Worm (Caenorhabditis elegans) whole organism, L1 larva: ENCODE measurements around the gene C52E2.5.
A peak's percentile ranks its signal among the peaks of the same experiment; 100 is the strongest.

Source experiments
- C34B4.2 ChIP-seq: sonication (generic microtip); optimal IDR thresholded peaks from 2 replicates; lab custom pipeline; 2017; ENCODE audit warnings: mild to moderate bottlenecking, missing genetic modification characterization, missing compliant biosample characterization
- F16B12.6 ChIP-seq: fragments of 150-350 bp; optimal IDR thresholded peaks from 2 replicates; lab custom pipeline; 2014; ENCODE audit warnings: missing biosample characterization, missing genetic modification characterization
- aha-1 ChIP-seq: fragments of 150-350 bp; optimal IDR thresholded peaks from 2 replicates; lab custom pipeline; 2014; ENCODE audit warnings: missing biosample characterization, missing genetic modification characterization
- aly-2 ChIP-seq: fragments of 150-350 bp; optimal IDR thresholded peaks from 2 replicates; lab custom pipeline; 2014; ENCODE audit warnings: missing biosample characterization, missing genetic modification characterization
- ama-1 ChIP-seq: fragments of 150-350 bp; optimal IDR thresholded peaks from 2 replicates; lab custom pipeline; 2014
- ceh-63 ChIP-seq: fragments of 200-800 bp; sonication (Bioruptor generic); optimal IDR thresholded peaks from 2 replicates; lab custom pipeline; 2018; ENCODE audit warnings: mild to moderate bottlenecking, missing genetic modification characterization, missing compliant biosample characterization
- ceh-82 ChIP-seq, 3 experiments: fragments of 150-350 bp in 1 of 3; sonication (generic microtip) in 2 of 3; optimal IDR thresholded peaks; 2 replicates each; lab custom pipeline; 2014 to 2017; ENCODE audit warnings: missing biosample characterization in 3 of 3, missing genetic modification characterization in 3 of 3
- ceh-88 ChIP-seq: fragments of 200-800 bp; sonication (Bioruptor generic); IDR thresholded peaks from 2 replicates; pipeline ENCODE4 v1.3.6; 2022; ENCODE audit warnings: missing genetic modification characterization, missing compliant biosample characterization
- ceh-90 ChIP-seq: sonication (generic microtip); optimal IDR thresholded peaks from 2 replicates; lab custom pipeline; 2016; ENCODE audit warnings: missing genetic modification characterization, missing compliant biosample characterization
- ces-1 ChIP-seq: fragments of 150-350 bp; optimal IDR thresholded peaks from 2 replicates; lab custom pipeline; 2014; ENCODE audit warnings: missing biosample characterization, missing genetic modification reagents, missing genetic modification characterization
- efl-1 ChIP-seq, 4 experiments: fragments of 150-350 bp; optimal IDR thresholded peaks in 3 of 4; peaks in 1 of 4; 1 replicate in 1 of 4; 2 replicates in 3 of 4; lab custom pipeline; 2014; ENCODE audit warnings: missing biosample characterization in 2 of 4, missing genetic modification characterization in 2 of 4, missing genetic modification reagents in 2 of 4
- egl-13 ChIP-seq: sonication (generic microtip); optimal IDR thresholded peaks from 2 replicates; lab custom pipeline; 2016; ENCODE audit warnings: missing genotype, missing genetic modification reagents, missing genetic modification characterization, missing compliant biosample characterization
- elt-2 ChIP-seq: sonication (generic microtip); optimal IDR thresholded peaks from 2 replicates; lab custom pipeline; 2016; ENCODE audit warnings: missing genetic modification characterization, mild to moderate bottlenecking, inconsistent platforms, missing compliant biosample characterization, missing genetic modification reagents
- elt-3 ChIP-seq, 6 experiments: fragments of 150-350 bp in 1 of 6; sonication (generic microtip); optimal IDR thresholded peaks; 2 replicates each; lab custom pipeline; 2017 to 2018; ENCODE audit warnings: missing biosample characterization in 6 of 6, missing genetic modification characterization in 6 of 6, inconsistent platforms in 1 of 6
- fkh-10 ChIP-seq: sonication (generic microtip); optimal IDR thresholded peaks from 2 replicates; lab custom pipeline; 2017; ENCODE audit warnings: missing biosample characterization, missing genetic modification reagents, missing genetic modification characterization
- fkh-4 ChIP-seq: sonication (generic microtip); optimal IDR thresholded peaks from 2 replicates; lab custom pipeline; 2016; ENCODE audit warnings: missing compliant biosample characterization, missing genetic modification characterization, borderline replicate concordance
- fkh-8 ChIP-seq: sonication (generic microtip); optimal IDR thresholded peaks from 2 replicates; lab custom pipeline; 2016; ENCODE audit warnings: mild to moderate bottlenecking, missing genetic modification characterization, missing compliant biosample characterization
- grh-1 ChIP-seq: fragments of 200-800 bp; sonication (Bioruptor generic); IDR thresholded peaks from 2 replicates; pipeline ENCODE4 v1.3.6; 2022; ENCODE audit warnings: missing genetic modification reagents, missing genetic modification characterization, missing compliant biosample characterization
- hlh-17 ChIP-seq: fragments of 200-800 bp; sonication (Bioruptor generic); optimal IDR thresholded peaks from 2 replicates; lab custom pipeline; 2018; ENCODE audit warnings: missing genetic modification characterization, mild to moderate bottlenecking, missing compliant biosample characterization, moderate library complexity, borderline replicate concordance
- hpl-2 ChIP-seq: fragments of 150-350 bp; optimal IDR thresholded peaks from 2 replicates; lab custom pipeline; 2014; ENCODE audit warnings: missing biosample characterization, missing genetic modification reagents, missing genetic modification characterization
- irx-1 ChIP-seq: sonication (generic microtip); optimal IDR thresholded peaks from 2 replicates; lab custom pipeline; 2016; ENCODE audit warnings: missing genetic modification characterization, missing compliant biosample characterization
- jun-1 ChIP-seq: fragments of 150-350 bp; optimal IDR thresholded peaks from 2 replicates; lab custom pipeline; 2014; ENCODE audit warnings: missing biosample characterization, missing genetic modification reagents, missing genetic modification characterization
- lin-13 ChIP-seq: fragments of 150-350 bp; optimal IDR thresholded peaks from 2 replicates; lab custom pipeline; 2014; ENCODE audit warnings: missing biosample characterization, missing genetic modification reagents, missing genetic modification characterization
- lin-15B ChIP-seq: fragments of 150-350 bp; sonication (generic microtip); optimal IDR thresholded peaks from 3 replicates; lab custom pipeline; 2014; ENCODE audit warnings: missing biosample characterization, missing genetic modification characterization
- lin-35 ChIP-seq, 2 experiments: fragments of 150-350 bp; optimal IDR thresholded peaks; 2 replicates each; lab custom pipeline; 2014; ENCODE audit warnings: missing biosample characterization in 2 of 2, missing genetic modification characterization in 2 of 2, missing genetic modification reagents in 2 of 2
- mab-9 ChIP-seq: fragments of 200-800 bp; sonication (Bioruptor generic); IDR thresholded peaks from 2 replicates; pipeline ENCODE4 v1.3.6; 2022; ENCODE audit warnings: missing genetic modification reagents, missing genetic modification characterization, missing compliant biosample characterization
- mdl-1 ChIP-seq, 2 experiments: fragments of 150-350 bp; optimal IDR thresholded peaks; 2 replicates each; lab custom pipeline; 2014 to 2017; ENCODE audit warnings: missing biosample characterization in 2 of 2, missing genetic modification characterization in 2 of 2, inconsistent platforms in 1 of 2
- nhr-11 ChIP-seq: fragments of 150-350 bp; optimal IDR thresholded peaks from 2 replicates; lab custom pipeline; 2014; ENCODE audit warnings: missing biosample characterization, missing genetic modification characterization
- nhr-12 ChIP-seq: sonication (generic microtip); optimal IDR thresholded peaks from 2 replicates; lab custom pipeline; 2017; ENCODE audit warnings: missing biosample characterization, missing genetic modification characterization
- nhr-19 ChIP-seq: fragments of 200-800 bp; sonication (Bioruptor generic); conservative IDR thresholded peaks from 2 replicates; pipeline ENCODE4 v1.3.6; 2022; ENCODE audit warnings: missing genetic modification characterization, missing compliant biosample characterization
- nhr-237 ChIP-seq: fragments of 150-350 bp; optimal IDR thresholded peaks from 2 replicates; lab custom pipeline; 2014; ENCODE audit warnings: missing biosample characterization, missing genetic modification characterization
- nhr-28 ChIP-seq: fragments of 150-350 bp; optimal IDR thresholded peaks from 2 replicates; lab custom pipeline; 2014; ENCODE audit warnings: missing biosample characterization, missing genetic modification characterization
- nhr-84 ChIP-seq: sonication (generic microtip); optimal IDR thresholded peaks from 2 replicates; lab custom pipeline; 2017; ENCODE audit warnings: missing biosample characterization, missing genetic modification characterization
- pag-3 ChIP-seq: sonication (generic microtip); optimal IDR thresholded peaks from 2 replicates; lab custom pipeline; 2017; ENCODE audit warnings: missing genetic modification characterization, mild to moderate bottlenecking, missing compliant biosample characterization, antibody characterized with exemption, borderline replicate concordance; ENCODE audit not compliant: insufficient read depth
- pax-3 ChIP-seq: fragments of 200-800 bp; sonication (Bioruptor generic); optimal IDR thresholded peaks from 2 replicates; lab custom pipeline; 2018; ENCODE audit warnings: mild to moderate bottlenecking, missing genetic modification characterization, moderate library complexity, missing compliant biosample characterization
- rnt-1 ChIP-seq: sonication (generic microtip); optimal IDR thresholded peaks from 2 replicates; lab custom pipeline; 2016; ENCODE audit warnings: mild to moderate bottlenecking, missing genetic modification characterization, moderate library complexity, missing compliant biosample characterization
- skn-1 ChIP-seq: fragments of 150-350 bp; optimal IDR thresholded peaks from 2 replicates; lab custom pipeline; 2014; ENCODE audit warnings: missing biosample characterization, missing genetic modification characterization
- snpc-4 ChIP-seq: fragments of 150-350 bp; optimal IDR thresholded peaks from 2 replicates; lab custom pipeline; 2014; ENCODE audit warnings: missing biosample characterization, missing genetic modification characterization
- sox-4 ChIP-seq: sonication (generic microtip); optimal IDR thresholded peaks from 2 replicates; lab custom pipeline; 2016; ENCODE audit warnings: missing genetic modification characterization, missing compliant biosample characterization
- sptf-1 ChIP-seq: fragments of 150-350 bp; optimal IDR thresholded peaks from 2 replicates; lab custom pipeline; 2014; ENCODE audit warnings: missing biosample characterization, missing genetic modification characterization
- sup-37 ChIP-seq: fragments of 200-800 bp; sonication (Bioruptor generic); optimal IDR thresholded peaks from 2 replicates; lab custom pipeline; 2018; ENCODE audit warnings: mild to moderate bottlenecking, missing genetic modification characterization, missing compliant biosample characterization
- tlp-1 ChIP-seq: fragments of 150-350 bp; optimal IDR thresholded peaks from 2 replicates; lab custom pipeline; 2014; ENCODE audit warnings: missing biosample characterization, missing genetic modification characterization
- unc-62 ChIP-seq: fragments of 150-350 bp; optimal IDR thresholded peaks from 2 replicates; lab custom pipeline; 2014; ENCODE audit warnings: missing biosample characterization, missing genetic modification reagents, missing genetic modification characterization
- vab-15 ChIP-seq: sonication (generic microtip); optimal IDR thresholded peaks from 2 replicates; lab custom pipeline; 2017; ENCODE audit warnings: missing genotype, mild to moderate bottlenecking, missing genetic modification characterization, missing compliant biosample characterization
- xbp-1 ChIP-seq: sonication (generic microtip); optimal IDR thresholded peaks from 2 replicates; lab custom pipeline; 2016; ENCODE audit warnings: missing genetic modification characterization, missing compliant biosample characterization
- zag-1 ChIP-seq: fragments of 150-350 bp; optimal IDR thresholded peaks from 2 replicates; lab custom pipeline; 2014; ENCODE audit warnings: missing biosample characterization, missing genetic modification characterization
- ztf-11 ChIP-seq, 2 experiments: sonication (generic microtip); optimal IDR thresholded peaks; 2 replicates each; lab custom pipeline; 2016 to 2017; ENCODE audit warnings: missing genetic modification characterization in 2 of 2, missing biosample characterization in 1 of 2, missing compliant biosample characterization in 1 of 2
- ztf-4 ChIP-seq: fragments of 150-350 bp; optimal IDR thresholded peaks from 2 replicates; lab custom pipeline; 2014; ENCODE audit warnings: missing biosample characterization, missing genetic modification characterization

Gene C52E2.5

ce11 chrII:1823597-1823996 lies 19.1 kb downstream of the C52E2.5 start:
- peak; percentile 62 for TF ChIP-seq elt-2

DNA sequence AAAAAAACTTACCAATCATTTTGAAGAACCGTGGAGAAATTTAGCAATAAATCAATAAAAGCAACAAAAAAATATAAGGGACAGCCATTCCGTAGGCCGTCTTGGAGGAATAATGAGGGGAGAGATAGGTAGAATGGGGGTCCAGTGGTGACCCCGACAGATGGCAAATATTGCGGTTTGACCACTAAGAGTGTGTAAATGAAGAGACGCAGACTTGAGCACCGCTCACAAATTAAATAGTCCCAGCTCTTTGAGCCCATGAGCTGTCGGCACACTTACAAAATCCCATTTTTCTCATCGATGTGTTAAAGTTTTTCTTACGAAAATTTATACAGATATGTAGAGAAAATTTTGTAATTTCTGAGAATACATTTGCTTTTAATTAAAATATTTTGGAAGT lies 22.0 kb downstream of the C52E2.5 start, which contains the start of gene fbxa-3:
fbxa-3 (minus strand) TSS at position 101 of the 400 bp plus-strand sequence.
- no peak for TF ChIP-seq sup-37 (GFP tag; lab: Kevin White, UChicago)

ce11 chrII:1819944-1820570 lies 22.7 kb downstream of the C52E2.5 start, which contains the start of gene fbxc-19:
Gene fbxc-19, plus strand, starts transcription at chrII:1820479.
- TF ChIP-seq unc-62, result no peak
- peak in 1 of 2 experiments; percentile 53 for TF ChIP-seq mdl-1 (tag; optimal IDR thresholded peaks at IDR 0.05; lab: Kevin White, UChicago)
- TF ChIP-seq ceh-88 (GFP tag; lab: Robert Waterston, UW), result no peak
- peak; percentile 91 for TF ChIP-seq skn-1 (tag; lab: Kevin White, UChicago)
- peak; percentile 40 for TF ChIP-seq lin-13 (GFP tag; lab: Kevin White, UChicago)
- peak; percentile 7 to 59 (median 30) for TF ChIP-seq ceh-82 (tag; optimal IDR thresholded peaks at IDR 0.05; lab: Kevin White, UChicago)
- TF ChIP-seq aha-1 (tag; lab: Kevin White, UChicago), result no peak
- no peak for TF ChIP-seq fkh-8 (tag; lab: Kevin White, UChicago)
- TF ChIP-seq F16B12.6 (tag; lab: Kevin White, UChicago), result peak; percentile 22
- no peak for TF ChIP-seq ceh-90 (tag; lab: Kevin White, UChicago)
- TF ChIP-seq rnt-1 (tag; lab: Kevin White, UChicago), result peak; percentile 58
- TF ChIP-seq nhr-28 (tag; lab: Kevin White, UChicago), result no peak
- TF ChIP-seq nhr-19 (GFP tag; lab: Robert Waterston, UW), result peak; percentile 37
- peak; percentile 3 for TF ChIP-seq xbp-1
- no peak for TF ChIP-seq irx-1
- peak in 3 of 6 experiments; percentile 60 to 96 (median 89) for TF ChIP-seq elt-3 (tag; optimal IDR thresholded peaks at IDR 0.05; lab: Kevin White, UChicago)
- TF ChIP-seq ztf-11 (tag; optimal IDR thresholded peaks at IDR 0.05; lab: Kevin White, UChicago), result no peak
- no peak for TF ChIP-seq pag-3 (tag; lab: Kevin White, UChicago)
- no peak for TF ChIP-seq fkh-4 (tag; lab: Kevin White, UChicago)
- TF ChIP-seq tlp-1 (tag; lab: Kevin White, UChicago), result peak; percentile 81
- TF ChIP-seq aly-2 (tag; lab: Kevin White, UChicago), result no peak
- TF ChIP-seq C34B4.2 (tag; lab: Kevin White, UChicago), result no peak
- peak; percentile 77 to 78 for TF ChIP-seq efl-1 (optimal IDR thresholded peaks at IDR 0.05; lab: Kevin White, UChicago)
- TF ChIP-seq efl-1 (GFP tag; optimal IDR thresholded peaks at IDR 0.05 in 1 of 2; lab: Kevin White, UChicago), result peak; percentile 63 to 94
- TF ChIP-seq zag-1 (tag; lab: Kevin White, UChicago), result no peak
- TF ChIP-seq sox-4 (tag; lab: Kevin White, UChicago), result no peak
- peak; percentile 4 for TF ChIP-seq lin-15B (tag; lab: Kevin White, UChicago)
- TF ChIP-seq jun-1 (tag; lab: Kevin White, UChicago), result peak; percentile 75
- no peak for TF ChIP-seq hlh-17 (GFP tag; lab: Kevin White, UChicago)
- no peak for TF ChIP-seq ces-1 (GFP tag; lab: Kevin White, UChicago)
- no peak for TF ChIP-seq ztf-4 (tag; lab: Kevin White, UChicago)
- peak; percentile 64 for TF ChIP-seq nhr-237 (tag; lab: Kevin White, UChicago)
- TF ChIP-seq hpl-2 (GFP tag; lab: Kevin White, UChicago), result peak; percentile 45
- no peak for TF ChIP-seq ama-1 (lab: Kevin White, UChicago)
- TF ChIP-seq grh-1, result no peak
- TF ChIP-seq nhr-12 (tag; lab: Kevin White, UChicago), result no peak
- no peak for TF ChIP-seq pax-3 (tag; lab: Kevin White, UChicago)
- peak; percentile 47 to 82 for TF ChIP-seq lin-35 (GFP tag; optimal IDR thresholded peaks at IDR 0.05; lab: Kevin White, UChicago)
- TF ChIP-seq fkh-10 (GFP tag; lab: Kevin White, UChicago), result no peak
- TF ChIP-seq sptf-1 (tag; lab: Kevin White, UChicago), result no peak
- no peak for TF ChIP-seq vab-15 (tag; lab: Kevin White, UChicago)
- TF ChIP-seq nhr-11 (tag; lab: Kevin White, UChicago), result peak; percentile 63
- no peak for TF ChIP-seq egl-13 (tag; lab: Kevin White, UChicago)
- no peak for TF ChIP-seq ceh-63 (GFP tag; lab: Kevin White, UChicago)
- no peak for TF ChIP-seq nhr-84 (tag; lab: Kevin White, UChicago)
- TF ChIP-seq mab-9 (GFP tag; lab: Robert Waterston, UW), result no peak
- peak; percentile 45 for TF ChIP-seq snpc-4 (tag; lab: Kevin White, UChicago)
